Fruit fly (Drosophila melanogaster) whole organism, prepupa: ENCODE results near the gene nsl1.

Source experiments
- CG10631 ChIP-seq: fragments of 200-800 bp; sonication (Bioruptor generic); optimal IDR thresholded peaks from 2 replicates; lab custom pipeline; 2016; ENCODE audit warnings: missing biosample characterization, missing genetic modification characterization
- CG11762 ChIP-seq: fragments of 200-800 bp; sonication (Bioruptor generic); optimal IDR thresholded peaks from 3 replicates; lab custom pipeline; 2016; ENCODE audit warnings: missing biosample characterization, missing genetic modification characterization; ENCODE audit not compliant: insufficient read depth
- CG11902 ChIP-seq: fragments of 200-800 bp; sonication (Bioruptor generic); optimal IDR thresholded peaks from 3 replicates; lab custom pipeline; 2016; ENCODE audit warnings: missing biosample characterization, missing genetic modification characterization
- CG15336 ChIP-seq: fragments of 200-800 bp; sonication (Bioruptor generic); IDR thresholded peaks from 2 replicates; pipeline ENCODE4 v1.3.6; 2022; ENCODE audit warnings: missing biosample characterization, missing genetic modification characterization
- CG1621 ChIP-seq: fragments of 200-800 bp; sonication (Bioruptor generic); optimal IDR thresholded peaks from 3 replicates; lab custom pipeline; 2018; ENCODE audit warnings: missing biosample characterization, mild to moderate bottlenecking, missing genetic modification characterization
- CG16779 ChIP-seq: fragments of 200-800 bp; sonication (Bioruptor generic); optimal IDR thresholded peaks from 3 replicates; lab custom pipeline; 2017; ENCODE audit warnings: missing biosample characterization, mild to moderate bottlenecking, missing genetic modification characterization
- CG3032 ChIP-seq: fragments of 200-800 bp; optimal IDR thresholded peaks from 2 replicates; lab custom pipeline; 2019; ENCODE audit warnings: missing biosample characterization, mild to moderate bottlenecking, missing genetic modification characterization, moderate library complexity
- CG31627 ChIP-seq: fragments of 200-800 bp; sonication (Bioruptor generic); optimal IDR thresholded peaks from 3 replicates; lab custom pipeline; 2016; ENCODE audit warnings: missing biosample characterization, missing genetic modification characterization
- CG3919 ChIP-seq: fragments of 200-800 bp; sonication (Bioruptor generic); optimal IDR thresholded peaks from 3 replicates; lab custom pipeline; 2016; ENCODE audit warnings: missing biosample characterization, missing genetic modification characterization
- CG4318 ChIP-seq: fragments of 200-800 bp; sonication (Bioruptor generic); optimal IDR thresholded peaks from 3 replicates; lab custom pipeline; 2017; ENCODE audit warnings: missing biosample characterization, mild to moderate bottlenecking, missing genetic modification characterization
- CG6163 ChIP-seq: fragments of 200-800 bp; sonication (Bioruptor generic); IDR thresholded peaks from 3 replicates; pipeline ENCODE4 v1.3.6; 2022; ENCODE audit warnings: missing biosample characterization, missing genetic modification characterization
- CG6792 ChIP-seq: fragments of 200-800 bp; sonication (Bioruptor generic); optimal IDR thresholded peaks from 3 replicates; lab custom pipeline; 2016; ENCODE audit warnings: missing biosample characterization, missing genetic modification characterization
- CG6808 ChIP-seq: fragments of 200-800 bp; sonication (Bioruptor generic); optimal IDR thresholded peaks from 3 replicates; lab custom pipeline; 2017; ENCODE audit warnings: missing biosample characterization, missing genetic modification characterization, mild to moderate bottlenecking, moderate library complexity, missing genetic modification reagents
- CG6854 ChIP-seq: fragments of 200-800 bp; sonication (Bioruptor generic); optimal IDR thresholded peaks from 2 replicates; lab custom pipeline; 2017; ENCODE audit warnings: missing biosample characterization, mild to moderate bottlenecking, missing genetic modification characterization
- CG8119 ChIP-seq: fragments of 200-800 bp; sonication (Bioruptor generic); IDR thresholded peaks from 3 replicates; pipeline ENCODE4 v1.3.6; 2022; ENCODE audit warnings: missing biosample characterization, missing genetic modification characterization
- CG9139 ChIP-seq: fragments of 200-800 bp; sonication (Bioruptor generic); optimal IDR thresholded peaks from 3 replicates; lab custom pipeline; 2017; ENCODE audit warnings: missing biosample characterization, mild to moderate bottlenecking, missing genetic modification characterization
- Eip78C ChIP-seq: fragments of 200-800 bp; sonication (Bioruptor generic); peaks from one replicate; lab custom pipeline; 2016; ENCODE audit warnings: missing biosample characterization, missing genetic modification characterization
- Eip93F ChIP-seq: fragments of 200-800 bp; sonication (Bioruptor generic); optimal IDR thresholded peaks from 2 replicates; lab custom pipeline; 2016; ENCODE audit warnings: missing biosample characterization, mild to moderate bottlenecking, missing genetic modification characterization
- Ets96B ChIP-seq: fragments of 200-800 bp; optimal IDR thresholded peaks from 2 replicates; lab custom pipeline; 2019; ENCODE audit warnings: missing biosample characterization, mild to moderate bottlenecking, missing genetic modification characterization, moderate library complexity
- Gug ChIP-seq: fragments of 200-800 bp; sonication (Bioruptor generic); IDR thresholded peaks from 2 replicates; pipeline ENCODE4 v1.3.6; 2022; ENCODE audit warnings: missing biosample characterization, missing genetic modification characterization
- Hr38 ChIP-seq: sonication (Bioruptor generic); optimal IDR thresholded peaks from 2 replicates; lab custom pipeline; 2016; ENCODE audit warnings: missing biosample characterization, missing genetic modification characterization
- Hr4 ChIP-seq: fragments of 200-800 bp; sonication (Bioruptor generic); optimal IDR thresholded peaks from 3 replicates; lab custom pipeline; 2016; ENCODE audit warnings: missing biosample characterization, missing genetic modification characterization
- Lpt ChIP-seq: fragments of 200-800 bp; sonication (Bioruptor generic); optimal IDR thresholded peaks from 3 replicates; lab custom pipeline; 2016; ENCODE audit warnings: missing biosample characterization, missing genetic modification characterization
- Met ChIP-seq: fragments of 200-800 bp; sonication (Bioruptor generic); optimal IDR thresholded peaks from 3 replicates; lab custom pipeline; 2016; ENCODE audit warnings: missing biosample characterization, missing genetic modification characterization
- OdsH ChIP-seq: fragments of 200-800 bp; sonication (Bioruptor generic); optimal IDR thresholded peaks from 3 replicates; lab custom pipeline; 2016; ENCODE audit warnings: missing biosample characterization, missing genetic modification characterization
- Smox ChIP-seq: fragments of 200-800 bp; sonication (Bioruptor generic); optimal IDR thresholded peaks from 3 replicates; lab custom pipeline; 2016; ENCODE audit warnings: missing biosample characterization, missing genetic modification characterization
- Sox102F ChIP-seq: fragments of 200-800 bp; sonication (Bioruptor generic); optimal IDR thresholded peaks from 2 replicates; lab custom pipeline; 2016; ENCODE audit warnings: missing biosample characterization, mild to moderate bottlenecking, missing genetic modification characterization
- Sox14 ChIP-seq: fragments of 200-800 bp; sonication (Bioruptor generic); optimal IDR thresholded peaks from 3 replicates; lab custom pipeline; 2016; ENCODE audit warnings: missing biosample characterization, missing genetic modification characterization
- Sox15 ChIP-seq: fragments of 200-800 bp; sonication (Bioruptor generic); optimal IDR thresholded peaks from 3 replicates; lab custom pipeline; 2016; ENCODE audit warnings: missing biosample characterization, missing genetic modification characterization
- achi ChIP-seq: fragments of 200-800 bp; sonication (Bioruptor generic); optimal IDR thresholded peaks from 3 replicates; lab custom pipeline; 2016; ENCODE audit warnings: missing biosample characterization, missing genetic modification characterization
- acj6 ChIP-seq: fragments of 200-800 bp; sonication (Bioruptor generic); optimal IDR thresholded peaks from 3 replicates; lab custom pipeline; 2016; ENCODE audit warnings: missing biosample characterization, missing genetic modification characterization
- cyc ChIP-seq: fragments of 200-800 bp; sonication (Bioruptor generic); optimal IDR thresholded peaks from 3 replicates; lab custom pipeline; 2016; ENCODE audit warnings: missing biosample characterization, missing genetic modification characterization
- dsx ChIP-seq: fragments of 200-800 bp; optimal IDR thresholded peaks from 3 replicates; lab custom pipeline; 2019; ENCODE audit warnings: missing biosample characterization, mild to moderate bottlenecking, missing genetic modification characterization, moderate library complexity; ENCODE audit not compliant: poor library complexity, severe bottlenecking
- eg ChIP-seq: fragments of 200-800 bp; sonication (Bioruptor generic); IDR thresholded peaks from 3 replicates; pipeline ENCODE4 v1.3.6; 2022; ENCODE audit warnings: missing biosample characterization, missing genetic modification characterization
- esn ChIP-seq: fragments of 200-800 bp; sonication (Bioruptor generic); optimal IDR thresholded peaks from 2 replicates; lab custom pipeline; 2016; ENCODE audit warnings: missing biosample characterization, mild to moderate bottlenecking, missing genetic modification characterization, moderate library complexity
- fkh ChIP-seq: fragments of 200-800 bp; sonication (Bioruptor generic); optimal IDR thresholded peaks from 3 replicates; lab custom pipeline; 2017; ENCODE audit warnings: missing biosample characterization, mild to moderate bottlenecking, missing genetic modification characterization, moderate library complexity
- lz ChIP-seq: fragments of 200-800 bp; sonication (Bioruptor generic); optimal IDR thresholded peaks from 3 replicates; lab custom pipeline; 2016; ENCODE audit warnings: missing biosample characterization, missing genetic modification characterization
- pdm3 ChIP-seq: fragments of 200-800 bp; sonication (Bioruptor generic); optimal IDR thresholded peaks from 3 replicates; lab custom pipeline; 2016; ENCODE audit warnings: missing biosample characterization, missing genetic modification characterization
- salr ChIP-seq, 2 experiments: fragments of 200-800 bp; sonication (Bioruptor generic); optimal IDR thresholded peaks; 3 replicates each; lab custom pipeline; 2016 to 2018; ENCODE audit warnings: missing biosample characterization in 2 of 2, missing genetic modification characterization in 2 of 2, mild to moderate bottlenecking in 1 of 2
- spab ChIP-seq: fragments of 200-800 bp; sonication (Bioruptor generic); optimal IDR thresholded peaks from 2 replicates; lab custom pipeline; 2017; ENCODE audit warnings: missing biosample characterization, mild to moderate bottlenecking, missing genetic modification characterization, missing genetic modification reagents
- ss ChIP-seq, 2 experiments: fragments of 200-800 bp; sonication (Bioruptor generic); optimal IDR thresholded peaks; 2 replicates in 1 of 2; 3 replicates in 1 of 2; lab custom pipeline; 2017 to 2018; ENCODE audit warnings: mild to moderate bottlenecking in 2 of 2, missing biosample characterization in 2 of 2, missing genetic modification characterization in 2 of 2, moderate library complexity in 1 of 2
- svp ChIP-seq: fragments of 200-800 bp; sonication (Bioruptor generic); peaks from one replicate; lab custom pipeline; 2016; ENCODE audit warnings: missing biosample characterization, missing genetic modification characterization
- vri ChIP-seq: fragments of 200-800 bp; sonication (Bioruptor generic); optimal IDR thresholded peaks from 3 replicates; lab custom pipeline; 2016; ENCODE audit warnings: missing biosample characterization, mild to moderate bottlenecking, missing genetic modification characterization

The nsl1 gene

DNA sequence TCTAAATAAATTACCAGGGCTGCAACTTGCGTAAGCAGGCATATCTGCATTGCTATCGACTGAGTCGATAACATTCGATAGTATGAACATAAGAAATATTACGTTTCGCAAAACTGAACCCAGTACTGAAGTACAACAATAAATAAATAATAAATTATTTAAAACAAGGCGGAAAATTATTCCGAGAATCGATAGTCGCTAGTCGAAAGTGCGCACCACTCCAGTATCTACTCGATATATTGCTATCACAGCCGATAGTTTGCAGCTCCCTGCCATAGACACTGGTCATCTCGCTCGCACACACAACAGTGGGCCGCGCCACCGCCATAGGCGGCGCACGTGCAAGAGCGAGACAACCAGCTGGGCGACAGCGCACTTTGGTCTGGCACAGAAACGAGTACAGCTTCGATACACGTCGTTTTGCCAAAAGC lies at the start of gene nsl1:
Gene nsl1 (plus strand): TSS at position 411 of the 431 bp plus-strand sequence.
- TF ChIP-seq CG3032 (tag; lab: Kevin White, UChicago) = peak; percentile 43
- TF ChIP-seq eg (GFP tag; lab: Robert Waterston, UW) = peak; percentile 28; the same call in 1 of the 3 replicates
- TF ChIP-seq CG31627 (GFP tag; lab: Kevin White, UChicago) = peak; percentile 9
- peak in 1 of 2 experiments; percentile 49 for TF ChIP-seq ss (GFP tag; optimal IDR thresholded peaks at IDR 0.05; lab: Kevin White, UChicago)
- TF ChIP-seq fkh = no peak
- TF ChIP-seq OdsH (GFP tag; lab: Kevin White, UChicago) = peak; percentile 42
- TF ChIP-seq Sox14 (GFP tag; lab: Kevin White, UChicago) = peak; percentile 60
- TF ChIP-seq Sox102F (GFP tag; lab: Kevin White, UChicago) = peak; percentile 23
- TF ChIP-seq pdm3 (GFP tag; lab: Kevin White, UChicago) = peak; percentile 45
- TF ChIP-seq Gug (GFP tag; lab: Robert Waterston, UW) = no peak
- TF ChIP-seq vri (GFP tag; lab: Kevin White, UChicago) = peak; percentile 31
- TF ChIP-seq CG16779 (tag; lab: Kevin White, UChicago) = peak; percentile 29
- TF ChIP-seq dsx (GFP tag; lab: Kevin White, UChicago) = peak; percentile 48
- 0 out of 3 replicates have a peak, but pooled peaks have one; percentile 30 for TF ChIP-seq CG8119 (GFP tag; lab: Robert Waterston, UW)
- peak; percentile 60 for TF ChIP-seq svp (GFP tag; lab: Kevin White, UChicago)
- peak; percentile 37 for TF ChIP-seq Met (GFP tag; lab: Kevin White, UChicago)
- peak; percentile 50 for TF ChIP-seq CG3919
- TF ChIP-seq CG4318 (GFP tag; lab: Kevin White, UChicago) = no peak
- 0 out of 2 replicates have a peak, but pooled peaks have one; percentile 14 for TF ChIP-seq CG15336 (GFP tag; lab: Robert Waterston, UW)
- TF ChIP-seq cyc = peak; percentile 24
- no peak for TF ChIP-seq Lpt (GFP tag; lab: Kevin White, UChicago)
- peak; percentile 3 for TF ChIP-seq spab (GFP tag; lab: Kevin White, UChicago)
- peak; percentile 15 for TF ChIP-seq lz (GFP tag; lab: Kevin White, UChicago)
- no peak for TF ChIP-seq Ets96B (tag; lab: Kevin White, UChicago)
- peak; percentile 20 for TF ChIP-seq esn
- TF ChIP-seq CG6808 (GFP tag; lab: Kevin White, UChicago) = peak; percentile 43
- TF ChIP-seq Hr38 = no peak
- TF ChIP-seq CG9139 (GFP tag; lab: Kevin White, UChicago) = no peak
- peak; percentile 25 for TF ChIP-seq CG6854 (GFP tag; lab: Kevin White, UChicago)
- TF ChIP-seq achi (GFP tag; lab: Kevin White, UChicago) = peak; percentile 13
- peak in 1 of 2 experiments; percentile 41 for TF ChIP-seq salr (GFP tag; optimal IDR thresholded peaks at IDR 0.05; lab: Kevin White, UChicago)
- TF ChIP-seq Eip78C = peak; percentile 74
- peak; percentile 51; the same call in 1 of the 3 replicates for TF ChIP-seq CG6163
- TF ChIP-seq CG1621 (tag; lab: Kevin White, UChicago) = peak; percentile 69
- TF ChIP-seq acj6 (GFP tag; lab: Kevin White, UChicago) = peak; percentile 46
- peak; percentile 27 for TF ChIP-seq Smox
- TF ChIP-seq CG11902 (GFP tag; lab: Kevin White, UChicago) = no peak

DNA sequence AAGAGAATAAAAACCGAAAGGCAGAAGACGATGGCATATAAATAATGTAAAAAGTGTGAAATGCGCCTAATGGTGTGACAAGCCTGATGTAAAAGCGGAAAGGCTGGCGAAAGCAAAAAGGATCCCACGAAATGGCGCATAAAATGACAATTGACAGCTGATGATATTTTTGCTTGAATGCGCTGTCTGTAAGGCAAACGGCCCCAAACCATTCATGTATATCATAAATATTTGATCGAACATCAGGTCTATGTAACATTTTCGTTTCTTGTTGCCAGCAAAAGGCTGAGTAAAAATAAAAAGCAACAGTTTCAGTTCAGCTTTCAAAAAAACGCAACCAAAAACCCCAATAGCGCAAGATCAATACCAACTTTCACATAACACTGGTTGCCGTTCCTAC lies 49.2 kb upstream of the nsl1 start, which contains the start of gene CG4520:
Gene CG4520 (plus strand): TSS at position 301 of the 400 bp plus-strand sequence.
- TF ChIP-seq CG6792 (GFP tag; lab: Kevin White, UChicago) (no peak), spab (GFP tag; lab: Kevin White, UChicago) (no peak), CG11762 (GFP tag; lab: Kevin White, UChicago) (no peak), CG6163 (no peak), Hr4 (GFP tag; lab: Kevin White, UChicago) (no peak), Hr38 (no peak), CG10631 (no peak), Eip93F (GFP tag; lab: Kevin White, UChicago) (no peak), CG8119 (GFP tag; lab: Robert Waterston, UW) (no peak), dsx (GFP tag; lab: Kevin White, UChicago) (no peak), lz (GFP tag; lab: Kevin White, UChicago) (no peak), Sox15 (GFP tag; lab: Kevin White, UChicago) (no peak), CG6854 (GFP tag; lab: Kevin White, UChicago) (no peak)
